Fruit fly (Drosophila melanogaster) whole organism, pupa: ENCODE data around the gene alpha-Man-IIb.

Source experiments
- CG10348 ChIP-seq: fragments of 200-800 bp; sonication (Bioruptor generic); IDR thresholded peaks from 2 replicates; pipeline ENCODE4 v1.3.6; 2022; ENCODE audit warnings: missing biosample characterization, missing genetic modification characterization
- CG12605 ChIP-seq: fragments of 200-800 bp; sonication (Bioruptor generic); IDR thresholded peaks from 2 replicates; pipeline ENCODE4 v1.3.6; 2022; ENCODE audit warnings: missing biosample characterization, missing genetic modification characterization
- CG13204 ChIP-seq: fragments of 200-800 bp; sonication (Bioruptor generic); optimal IDR thresholded peaks from 2 replicates; lab custom pipeline; 2018; ENCODE audit warnings: missing biosample characterization, mild to moderate bottlenecking, missing genetic modification characterization, moderate library complexity
- CG14655 ChIP-seq: fragments of 200-800 bp; sonication (Bioruptor generic); optimal IDR thresholded peaks from 3 replicates; lab custom pipeline; 2017; ENCODE audit warnings: mild to moderate bottlenecking, missing biosample characterization, missing genetic modification reagents, missing genetic modification characterization
- CG15710 ChIP-seq: fragments of 200-800 bp; sonication (Bioruptor generic); optimal IDR thresholded peaks from 2 replicates; lab custom pipeline; 2018; ENCODE audit warnings: missing biosample characterization, mild to moderate bottlenecking, missing genetic modification characterization, moderate library complexity
- CG17806 ChIP-seq: fragments of 200-800 bp; sonication (Bioruptor generic); optimal IDR thresholded peaks from 2 replicates; lab custom pipeline; 2018; ENCODE audit warnings: missing biosample characterization, mild to moderate bottlenecking, missing genetic modification characterization, moderate library complexity
- CG32121 ChIP-seq: fragments of 200-800 bp; sonication (Bioruptor generic); IDR thresholded peaks from 2 replicates; pipeline ENCODE4 v1.3.6; 2022; ENCODE audit warnings: missing biosample characterization, missing genetic modification characterization
- CG34367 ChIP-seq: fragments of 200-800 bp; sonication (Bioruptor generic); optimal IDR thresholded peaks from 2 replicates; lab custom pipeline; 2018; ENCODE audit warnings: missing biosample characterization, mild to moderate bottlenecking, missing genetic modification characterization
- CG4496 ChIP-seq: fragments of 200-800 bp; sonication (Bioruptor generic); IDR thresholded peaks from 3 replicates; pipeline ENCODE4 v1.3.6; 2022; ENCODE audit warnings: missing biosample characterization, missing genetic modification characterization
- CG8159 ChIP-seq: fragments of 200-800 bp; sonication (Bioruptor generic); optimal IDR thresholded peaks from 3 replicates; lab custom pipeline; 2018; ENCODE audit warnings: missing biosample characterization, mild to moderate bottlenecking, missing genetic modification characterization, moderate library complexity
- CG8301 ChIP-seq: fragments of 200-800 bp; sonication (Bioruptor generic); optimal IDR thresholded peaks from 2 replicates; lab custom pipeline; 2018; ENCODE audit warnings: missing biosample characterization, mild to moderate bottlenecking, missing genetic modification characterization
- CG9948 ChIP-seq: fragments of 200-800 bp; sonication (Bioruptor generic); optimal IDR thresholded peaks from 2 replicates; lab custom pipeline; 2018; ENCODE audit warnings: missing biosample characterization, mild to moderate bottlenecking, missing genetic modification characterization, moderate library complexity
- D1 ChIP-seq: fragments of 200-800 bp; sonication (Bioruptor generic); optimal IDR thresholded peaks from 2 replicates; lab custom pipeline; 2018; ENCODE audit warnings: missing biosample characterization, mild to moderate bottlenecking, missing genetic modification characterization, moderate library complexity
- EcR ChIP-seq: fragments of 200-800 bp; sonication (Bioruptor generic); optimal IDR thresholded peaks from 3 replicates; lab custom pipeline; 2019; ENCODE audit warnings: missing biosample characterization, missing genetic modification characterization, mild to moderate bottlenecking, moderate library complexity, missing genetic modification reagents
- Ets98B ChIP-seq: fragments of 200-800 bp; sonication (Bioruptor generic); IDR thresholded peaks from 2 replicates; pipeline ENCODE4 v1.3.6; 2022; ENCODE audit warnings: missing biosample characterization, missing genetic modification characterization
- Pif1A ChIP-seq: fragments of 200-800 bp; sonication (Bioruptor generic); optimal IDR thresholded peaks from 3 replicates; lab custom pipeline; 2016; ENCODE audit warnings: missing biosample characterization, missing genetic modification characterization
- Pif1B ChIP-seq: fragments of 200-800 bp; sonication (Bioruptor generic); optimal IDR thresholded peaks from 3 replicates; lab custom pipeline; 2016; ENCODE audit warnings: missing biosample characterization, missing genetic modification characterization
- Snoo ChIP-seq: fragments of 200-800 bp; sonication (Bioruptor generic); optimal IDR thresholded peaks from 3 replicates; lab custom pipeline; 2017; ENCODE audit warnings: missing biosample characterization, mild to moderate bottlenecking, missing genetic modification characterization, inconsistent platforms
- fd96Ca ChIP-seq: fragments of 200-800 bp; sonication (Bioruptor generic); IDR thresholded peaks from 3 replicates; pipeline ENCODE4 v1.3.6; 2022; ENCODE audit warnings: missing biosample characterization, missing genetic modification characterization
- gl ChIP-seq: fragments of 200-800 bp; sonication (Bioruptor generic); optimal IDR thresholded peaks from 2 replicates; lab custom pipeline; 2018; ENCODE audit warnings: missing biosample characterization, mild to moderate bottlenecking, missing genetic modification characterization
- rn ChIP-seq: fragments of 200-800 bp; sonication (Bioruptor generic); IDR thresholded peaks from 2 replicates; pipeline ENCODE4 v1.3.6; 2022; ENCODE audit warnings: missing biosample characterization, missing genetic modification characterization

The alpha-Man-IIb gene

DNA sequence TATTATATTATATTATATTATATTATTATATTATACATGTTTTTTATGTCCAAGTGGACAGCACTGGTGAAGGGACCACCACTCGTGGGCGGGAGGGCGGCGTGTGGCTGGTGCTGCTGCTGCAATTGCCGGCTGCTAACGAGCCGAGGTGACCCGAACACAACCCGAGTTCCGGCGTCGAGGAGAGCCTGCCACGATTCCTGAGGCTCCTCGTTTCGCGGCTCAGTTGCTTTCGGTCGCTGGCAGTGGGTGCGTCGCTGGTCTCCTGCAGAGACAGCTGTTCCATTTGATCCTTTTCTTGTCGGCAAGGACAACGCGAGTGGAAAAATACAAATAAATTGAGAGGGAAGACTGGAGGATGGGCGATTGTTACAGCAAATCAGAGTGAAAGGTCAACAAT, 6.3 kb downstream of the alpha-Man-IIb start:
- TF ChIP-seq CG34367 (tag; lab: Kevin White, UChicago) (no peak), CG8301 (no peak), CG8159 (tag; lab: Kevin White, UChicago) (no peak), CG10348 (GFP tag; lab: Robert Waterston, UW) (no peak), CG13204 (peak; percentile 33), EcR (GFP tag; lab: Kevin White, UChicago) (no peak)
- TF ChIP-seq, all 21 proteins: peak for 1

DNA sequence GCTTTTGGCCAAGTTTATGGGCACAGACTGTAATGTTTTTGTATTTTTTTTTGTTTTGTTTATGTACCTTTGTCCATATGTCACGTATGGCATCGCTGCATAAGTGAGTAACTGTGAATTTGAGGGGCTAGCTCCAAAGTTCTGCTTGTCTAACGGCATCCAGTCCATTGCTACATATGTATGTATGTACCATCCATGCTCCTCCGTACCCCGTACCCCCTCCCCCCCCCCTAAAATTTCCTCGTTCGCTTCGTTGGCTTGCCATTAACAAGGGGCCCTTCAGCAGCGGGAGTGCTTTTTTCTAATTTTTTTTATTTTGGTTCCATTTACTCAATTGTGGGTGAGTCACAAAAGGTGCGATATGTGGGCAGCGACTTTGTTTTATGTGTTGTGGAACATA, 10.1 kb downstream of the alpha-Man-IIb start:
- TF ChIP-seq CG9948 (no peak), fd96Ca (GFP tag; lab: Robert Waterston, UW) (no peak), CG10348 (GFP tag; lab: Robert Waterston, UW) (no peak), CG12605 (GFP tag; lab: Robert Waterston, UW) (no peak), CG8301 (no peak), CG8159 (tag; lab: Kevin White, UChicago) (no peak), D1 (tag; lab: Kevin White, UChicago) (no peak)

DNA sequence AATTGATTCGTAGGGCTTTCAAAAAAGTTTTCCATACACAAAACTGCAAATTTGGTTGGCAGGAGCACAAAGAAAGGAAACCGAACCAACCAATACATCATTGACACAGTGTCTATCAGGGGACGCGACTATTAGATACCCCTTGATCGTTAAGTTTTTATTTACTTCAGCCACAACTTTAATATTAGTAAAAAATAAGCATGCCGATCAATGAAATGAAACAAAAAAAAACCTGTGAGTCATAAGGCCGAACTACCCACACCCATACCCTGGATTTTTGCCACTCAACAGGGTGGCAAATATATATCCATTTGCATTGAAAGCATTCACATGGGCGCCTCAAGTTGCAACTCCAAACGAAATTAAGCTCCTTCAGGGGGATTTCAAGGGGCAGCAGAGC, 12.2 kb downstream of the alpha-Man-IIb start:
- TF ChIP-seq CG8301 (no peak), CG4496 (GFP tag; lab: Robert Waterston, UW) (peak; percentile 72; the same call in 2 of the 3 replicates), CG9948 (peak; percentile 19), CG13204 (no peak), rn (no peak), Ets98B (GFP tag; lab: Robert Waterston, UW) (peak; percentile 64), CG17806 (tag; lab: Kevin White, UChicago) (peak; percentile 23), CG8159 (tag; lab: Kevin White, UChicago) (no peak), fd96Ca (GFP tag; lab: Robert Waterston, UW) (peak; percentile 54; the same call in 1 of the 3 replicates), Snoo (tag; lab: Kevin White, UChicago) (no peak), Pif1B (GFP tag; lab: Kevin White, UChicago) (peak; percentile 5), EcR (GFP tag; lab: Kevin White, UChicago) (no peak), gl (tag; lab: Kevin White, UChicago) (no peak), CG10348 (GFP tag; lab: Robert Waterston, UW) (no peak), CG15710 (no peak), CG14655 (GFP tag; lab: Kevin White, UChicago) (no peak), D1 (tag; lab: Kevin White, UChicago) (no peak), CG34367 (tag; lab: Kevin White, UChicago) (no peak), CG32121 (peak; percentile 38; the same call in 1 of the 2 replicates), Pif1A (peak; percentile 42), CG12605 (GFP tag; lab: Robert Waterston, UW) (no peak)

DNA sequence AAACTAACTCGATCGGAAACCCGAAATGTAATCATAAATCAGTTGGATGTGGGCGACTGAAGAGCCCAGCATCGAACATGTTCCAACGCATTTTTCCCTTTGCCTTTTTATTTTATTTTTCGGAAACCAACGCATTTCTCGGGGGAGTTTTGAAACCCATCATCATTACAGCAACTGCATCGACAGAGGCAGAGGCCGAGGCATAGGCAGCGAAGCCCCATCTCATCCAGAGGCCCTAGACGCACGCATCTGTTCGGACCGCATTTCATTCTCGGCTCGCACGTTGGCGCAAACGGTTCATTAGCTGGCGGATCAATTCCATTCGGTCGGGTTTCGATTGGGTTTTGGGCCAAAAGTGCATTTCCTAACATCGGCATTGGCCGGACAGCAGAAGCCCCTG, 21.5 kb downstream of the alpha-Man-IIb start, which contains the start of gene CG4576:
CG4576 (plus strand) TSS at position 227 of the 400 bp plus-strand sequence.
- TF ChIP-seq EcR (GFP tag; lab: Kevin White, UChicago) = peak; percentile 15
- TF ChIP-seq CG12605 (GFP tag; lab: Robert Waterston, UW) = no peak

DNA sequence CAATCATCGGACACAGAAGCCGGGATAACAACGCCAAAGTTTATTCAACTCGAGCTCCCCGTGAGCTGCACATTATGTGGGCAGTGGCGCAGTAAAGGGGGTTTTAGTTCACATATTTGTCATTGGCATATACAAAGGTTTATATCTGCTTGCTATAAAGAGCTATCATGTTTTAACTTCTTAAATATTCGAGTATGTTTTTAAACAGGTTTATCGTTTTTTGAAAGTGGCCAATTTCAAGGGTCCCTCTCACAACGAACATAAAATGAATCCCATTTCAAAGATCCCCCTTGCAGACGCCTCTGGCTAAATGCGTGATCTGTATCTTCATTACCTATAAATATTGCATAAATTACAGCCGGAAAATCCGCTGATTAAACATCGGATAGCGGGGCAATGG, 23.5 kb downstream of the alpha-Man-IIb start:
- TF ChIP-seq EcR (GFP tag; lab: Kevin White, UChicago) (peak; percentile 94), CG4496 (GFP tag; lab: Robert Waterston, UW) (peak; percentile 51; the same call in 1 of the 3 replicates), Pif1B (GFP tag; lab: Kevin White, UChicago) (peak; percentile 66), CG17806 (tag; lab: Kevin White, UChicago) (peak; percentile 76), CG34367 (tag; lab: Kevin White, UChicago) (peak; percentile 78), Snoo (tag; lab: Kevin White, UChicago) (peak; percentile 39), D1 (tag; lab: Kevin White, UChicago) (peak; percentile 61), fd96Ca (GFP tag; lab: Robert Waterston, UW) (0 out of 3 replicates have a peak, but pooled peaks have one; percentile 36), CG32121 (no peak), CG8301 (no peak), CG12605 (GFP tag; lab: Robert Waterston, UW) (0 out of 2 replicates have a peak, but pooled peaks have one; percentile 37), CG10348 (GFP tag; lab: Robert Waterston, UW) (no peak), rn (no peak), gl (tag; lab: Kevin White, UChicago) (peak; percentile 64), CG15710 (peak; percentile 88), Pif1A (no peak), Ets98B (GFP tag; lab: Robert Waterston, UW) (peak; percentile 23; the same call in 1 of the 2 replicates), CG14655 (GFP tag; lab: Kevin White, UChicago) (no peak), CG9948 (peak; percentile 80), CG8159 (tag; lab: Kevin White, UChicago) (peak; percentile 86), CG13204 (peak; percentile 79)

DNA sequence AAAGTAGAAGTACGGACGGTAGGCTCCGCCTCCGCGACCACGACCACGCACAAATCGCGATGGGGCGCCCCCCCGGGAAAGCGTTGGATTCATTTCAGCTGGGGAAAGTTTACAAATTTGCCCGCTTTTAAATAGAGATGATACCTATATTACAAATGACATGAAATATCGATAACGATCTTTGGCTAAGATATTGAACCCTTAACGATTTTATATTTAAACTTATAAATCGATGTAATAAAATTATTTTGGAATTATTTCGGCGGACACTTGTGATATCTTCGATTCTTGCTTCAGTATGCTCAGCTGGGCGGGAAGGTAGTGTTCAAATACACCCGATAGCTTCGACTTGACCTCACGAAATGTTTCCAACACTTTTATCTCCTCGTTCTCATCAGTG, 28.5 kb downstream of the alpha-Man-IIb start, which contains the start of gene rec:
rec (minus strand) TSS at position 108 of the 400 bp plus-strand sequence.
- no peak for TF ChIP-seq Snoo (tag; lab: Kevin White, UChicago)
- TF ChIP-seq CG15710 = no peak
- no peak for TF ChIP-seq CG34367 (tag; lab: Kevin White, UChicago)

DNA sequence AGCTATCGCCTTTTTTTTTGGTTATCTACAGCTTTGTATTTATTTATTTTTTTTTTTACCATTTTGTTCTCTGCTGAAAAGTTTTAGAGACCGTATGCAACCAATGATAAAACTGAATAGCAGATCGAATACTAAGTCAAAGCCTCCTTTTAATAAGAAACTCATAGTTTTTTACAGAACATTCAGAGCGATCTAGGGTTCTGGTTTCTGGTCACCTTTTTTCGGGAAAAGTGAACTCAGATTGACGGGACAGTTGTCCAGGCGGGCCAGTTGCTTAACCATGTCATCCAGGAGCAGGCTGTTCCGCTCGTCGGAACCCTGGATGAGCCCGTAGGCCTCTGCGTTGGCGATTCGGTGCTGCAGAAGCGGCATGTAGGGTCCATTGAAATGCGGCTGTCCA, 29.3 kb downstream of the alpha-Man-IIb start, which contains the start of gene CG43318:
CG43318 (minus strand) TSS at position 101 of the 400 bp plus-strand sequence.
- no peak for TF ChIP-seq Ets98B (GFP tag; lab: Robert Waterston, UW)
- TF ChIP-seq D1 (tag; lab: Kevin White, UChicago) = no peak
- TF ChIP-seq gl (tag; lab: Kevin White, UChicago) = no peak
